Fruit fly (Drosophila melanogaster) whole organism, wandering third instar larva: ENCODE results near the gene Akt.

ENCODE experiments used
- Abd-B ChIP-seq: fragments of >200 bp; optimal IDR thresholded peaks from 2 replicates; lab custom pipeline; 2017; ENCODE audit warnings: missing biosample characterization, missing genetic modification characterization
- lola ChIP-seq: fragments of >200 bp; optimal IDR thresholded peaks from 2 replicates; lab custom pipeline; 2017; ENCODE audit warnings: missing biosample characterization, missing genetic modification characterization
- psq ChIP-seq: fragments of 200-800 bp; sonication (Bioruptor generic); optimal IDR thresholded peaks from 3 replicates; lab custom pipeline; 2017; ENCODE audit warnings: missing biosample characterization, mild to moderate bottlenecking, missing genetic modification characterization, moderate library complexity

dm6 chr3R:16078247-16078646, 20.8 kb upstream of the Akt start:
- no peak for TF ChIP-seq Abd-B (GFP tag; lab: Kevin White, UChicago)
- no peak for TF ChIP-seq psq (GFP tag; lab: Kevin White, UChicago)
- no peak for TF ChIP-seq lola
